Worm (Caenorhabditis elegans) whole organism, early embryonic: Measurements from ENCODE around the gene Y75B12B.10.

Source experiments
- ama-1 ChIP-seq: fragments of 150-350 bp; optimal IDR thresholded peaks from 2 replicates; lab custom pipeline; 2014
- ceh-13 ChIP-seq: fragments of 200-800 bp; sonication (Bioruptor generic); optimal IDR thresholded peaks from 2 replicates; lab custom pipeline; 2018; ENCODE audit warnings: mild to moderate bottlenecking, missing genetic modification characterization, missing compliant biosample characterization
- hmbx-1 ChIP-seq: sonication (generic microtip); optimal IDR thresholded peaks from 2 replicates; lab custom pipeline; 2016; ENCODE audit warnings: mild to moderate bottlenecking, missing genetic modification characterization, missing compliant biosample characterization

- no peak for TF ChIP-seq ama-1 (lab: Kevin White, UChicago)
- TF ChIP-seq hmbx-1 (tag; lab: Kevin White, UChicago) = no peak
- no peak for TF ChIP-seq ceh-13 (GFP tag; lab: Kevin White, UChicago)
Measured at ce11 chrV:15216705-15217104, 16.8 kb downstream of the Y75B12B.10 start, which contains the start of gene sri-25.
